Fruit fly (Drosophila melanogaster) whole organism, wandering third instar larva: ENCODE measurements around the gene MCTS1.
A peak's percentile ranks its signal among the peaks of the same experiment; 100 is the strongest.

Source experiments
- CG9705 ChIP-seq: fragments of 200-800 bp; sonication (Bioruptor generic); optimal IDR thresholded peaks from 2 replicates; lab custom pipeline; 2018; ENCODE audit warnings: missing biosample characterization, mild to moderate bottlenecking, missing genetic modification characterization
- Dfd ChIP-seq: fragments of >200 bp; optimal IDR thresholded peaks from 2 replicates; lab custom pipeline; 2017; ENCODE audit warnings: missing biosample characterization, missing genetic modification characterization
- Dif ChIP-seq: fragments of 200-275, 200-300 bp; sonication (Bioruptor generic); optimal IDR thresholded peaks from 2 replicates; lab custom pipeline; 2018; ENCODE audit warnings: missing biosample characterization, missing genetic modification characterization; ENCODE audit not compliant: partially characterized antibody
- GATAd ChIP-seq: sonication (Bioruptor generic); optimal IDR thresholded peaks from 2 replicates; lab custom pipeline; 2016; ENCODE audit warnings: missing biosample characterization, missing genetic modification characterization
- HLH106 ChIP-seq: fragments of 200-800 bp; optimal IDR thresholded peaks from 3 replicates; lab custom pipeline; 2019; ENCODE audit warnings: missing biosample characterization, mild to moderate bottlenecking, missing genetic modification characterization, moderate library complexity
- Hnf4 ChIP-seq: fragments of 200-800 bp; sonication (Bioruptor generic); optimal IDR thresholded peaks from 2 replicates; lab custom pipeline; 2016; ENCODE audit warnings: missing biosample characterization, mild to moderate bottlenecking, missing genetic modification characterization
- Hr78 ChIP-seq: fragments of >200 bp; optimal IDR thresholded peaks from 2 replicates; lab custom pipeline; 2017; ENCODE audit warnings: missing biosample characterization, missing genetic modification characterization
- Hr83 ChIP-seq: fragments of 200-300 bp; sonication (Bioruptor generic); optimal IDR thresholded peaks from 2 replicates; lab custom pipeline; 2016; ENCODE audit warnings: missing biosample characterization, mild to moderate bottlenecking, missing genetic modification characterization, moderate library complexity; ENCODE audit not compliant: poor library complexity, severe bottlenecking
- Jra ChIP-seq: sonication (Bioruptor generic); optimal IDR thresholded peaks from 2 replicates; lab custom pipeline; 2016; ENCODE audit warnings: missing biosample characterization, missing genetic modification characterization
- Mio ChIP-seq: sonication (Bioruptor generic); optimal IDR thresholded peaks from 2 replicates; lab custom pipeline; 2016; ENCODE audit warnings: missing biosample characterization, missing genetic modification characterization
- Myc ChIP-seq: fragments of >200 bp; optimal IDR thresholded peaks from 2 replicates; lab custom pipeline; 2017
- OdsH ChIP-seq: fragments of 200-800 bp; sonication (Bioruptor generic); optimal IDR thresholded peaks from 2 replicates; lab custom pipeline; 2016; ENCODE audit warnings: missing biosample characterization, mild to moderate bottlenecking, missing genetic modification characterization
- Rel ChIP-seq, 2 experiments: fragments of 200-800 bp; sonication (Bioruptor generic) in 1 of 2; optimal IDR thresholded peaks; 2 replicates in 1 of 2; 3 replicates in 1 of 2; lab custom pipeline; 2016 to 2019; ENCODE audit warnings: mild to moderate bottlenecking in 2 of 2, missing biosample characterization in 2 of 2, missing genetic modification characterization in 2 of 2, moderate library complexity in 1 of 2
- Sp1 ChIP-seq: fragments of 200-800 bp; sonication (Bioruptor generic); optimal IDR thresholded peaks from 3 replicates; lab custom pipeline; 2019; ENCODE audit warnings: missing biosample characterization, mild to moderate bottlenecking, missing genetic modification characterization, moderate library complexity
- Vsx2 ChIP-seq: fragments of 200-300, 225-300 bp; sonication (Bioruptor generic); optimal IDR thresholded peaks from 2 replicates; lab custom pipeline; 2018; ENCODE audit warnings: missing biosample characterization, missing genetic modification characterization; ENCODE audit not compliant: partially characterized antibody
- br ChIP-seq: fragments of 200-800 bp; sonication (Bioruptor generic); optimal IDR thresholded peaks from 2 replicates; lab custom pipeline; 2016; ENCODE audit warnings: missing biosample characterization, missing genetic modification characterization
- brk ChIP-seq: fragments of 200-800 bp; sonication (Bioruptor generic); optimal IDR thresholded peaks from 2 replicates; lab custom pipeline; 2016; ENCODE audit warnings: missing biosample characterization, mild to moderate bottlenecking, missing genetic modification characterization
- dl ChIP-seq, 2 experiments: fragments of 175-275, 200-275 bp in 1 of 2; fragments of 200-275 bp in 1 of 2; sonication (Bioruptor generic); optimal IDR thresholded peaks; lab custom pipeline; 2018; ENCODE audit warnings: mild to moderate bottlenecking in 2 of 2, missing biosample characterization in 2 of 2, missing genetic modification characterization in 2 of 2, moderate library complexity in 2 of 2; ENCODE audit not compliant: partially characterized antibody in 2 of 2, insufficient read depth in 1 of 2
- dmrt93B ChIP-seq: fragments of 200-800 bp; sonication (Bioruptor generic); optimal IDR thresholded peaks from 2 replicates; lab custom pipeline; 2018; ENCODE audit warnings: missing biosample characterization, mild to moderate bottlenecking, missing genetic modification characterization
- ey ChIP-seq: fragments of 200-800 bp; sonication (Bioruptor generic); optimal IDR thresholded peaks from 2 replicates; lab custom pipeline; 2016; ENCODE audit warnings: missing biosample characterization, missing genetic modification characterization
- foxo ChIP-seq, 2 experiments: fragments of 200-800 bp; sonication (Bioruptor generic); optimal IDR thresholded peaks; 2 replicates in 1 of 2; 3 replicates in 1 of 2; lab custom pipeline; 2016 to 2017; ENCODE audit warnings: missing biosample characterization in 2 of 2, missing genetic modification characterization in 2 of 2
- fru ChIP-seq: fragments of 200-800 bp; sonication (Bioruptor generic); optimal IDR thresholded peaks from 3 replicates; lab custom pipeline; 2016; ENCODE audit warnings: missing biosample characterization, mild to moderate bottlenecking, missing genetic modification characterization
- h ChIP-seq: fragments of 200-800 bp; sonication (Bioruptor generic); optimal IDR thresholded peaks from 3 replicates; lab custom pipeline; 2016; ENCODE audit warnings: missing biosample characterization, mild to moderate bottlenecking, missing genetic modification characterization
- lola ChIP-seq: fragments of >200 bp; optimal IDR thresholded peaks from 2 replicates; lab custom pipeline; 2017; ENCODE audit warnings: missing biosample characterization, missing genetic modification characterization
- pan ChIP-seq: fragments of >200 bp; optimal IDR thresholded peaks from 2 replicates; lab custom pipeline; 2017
- psq ChIP-seq: fragments of 200-800 bp; sonication (Bioruptor generic); optimal IDR thresholded peaks from 3 replicates; lab custom pipeline; 2017; ENCODE audit warnings: missing biosample characterization, mild to moderate bottlenecking, missing genetic modification characterization, moderate library complexity
- rgr ChIP-seq: fragments of 200-800 bp; sonication (Bioruptor generic); optimal IDR thresholded peaks from 3 replicates; lab custom pipeline; 2016; ENCODE audit warnings: missing biosample characterization, mild to moderate bottlenecking, missing genetic modification characterization
- sage ChIP-seq: fragments of 200-800 bp; sonication (Bioruptor generic); optimal IDR thresholded peaks from 2 replicates; lab custom pipeline; 2016; ENCODE audit warnings: missing biosample characterization, mild to moderate bottlenecking, missing genetic modification characterization
- sv ChIP-seq: fragments of 200-800 bp; sonication (Bioruptor generic); optimal IDR thresholded peaks from 3 replicates; lab custom pipeline; 2016; ENCODE audit warnings: missing biosample characterization, missing genetic modification characterization
- tai ChIP-seq: sonication (Bioruptor generic); optimal IDR thresholded peaks from 2 replicates; lab custom pipeline; 2016; ENCODE audit warnings: missing biosample characterization, missing genetic modification characterization
- woc ChIP-seq: sonication (Bioruptor generic); optimal IDR thresholded peaks from 2 replicates; lab custom pipeline; 2016; ENCODE audit warnings: missing biosample characterization, mild to moderate bottlenecking, missing genetic modification characterization

The MCTS1 gene

DNA sequence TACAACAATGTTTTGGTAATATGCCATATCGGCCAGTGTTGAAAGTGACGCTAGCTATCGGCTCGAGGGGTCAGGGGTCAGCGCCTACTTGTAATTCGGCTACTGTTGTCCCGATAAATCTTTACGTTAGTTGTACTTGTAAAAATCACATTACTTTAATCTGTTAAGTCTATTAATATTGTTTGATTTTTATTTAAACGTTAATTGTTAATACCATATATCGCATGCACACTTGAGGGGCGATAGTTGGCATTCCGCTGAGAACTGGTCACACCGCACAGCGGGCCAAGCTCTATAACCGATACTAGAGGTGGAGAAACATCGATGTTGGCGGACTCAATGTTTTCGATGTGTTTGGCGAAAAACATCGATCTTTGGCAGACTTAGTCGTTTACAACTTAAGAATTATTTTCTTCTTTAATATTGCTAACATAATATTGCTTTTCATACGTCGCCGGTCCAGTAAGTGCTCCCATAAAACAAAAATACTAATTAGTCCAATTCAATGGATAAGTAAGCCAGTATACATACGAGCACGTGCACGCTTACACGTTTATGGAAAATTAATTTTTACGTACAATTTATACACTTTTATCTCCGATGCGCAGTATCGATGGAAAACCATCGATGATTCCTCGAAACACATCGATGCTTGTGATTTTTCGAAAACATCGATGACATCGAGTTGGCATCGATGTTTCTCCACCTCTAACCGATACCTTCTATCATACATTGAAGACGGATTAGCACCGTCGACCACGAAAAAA, at the start of gene MCTS1, which contains the start of gene rux:
Gene MCTS1 (plus strand): TSS at position 713 of the 767 bp plus-strand sequence.
Gene rux (minus strand): TSS at position 621 of the 767 bp plus-strand sequence.
- TF ChIP-seq Rel (GFP tag; optimal IDR thresholded peaks at IDR 0.05; lab: Kevin White, UChicago): no peak
- TF ChIP-seq Rel (tag; optimal IDR thresholded peaks at IDR 0.05; lab: Kevin White, UChicago): no peak
- TF ChIP-seq Mio: no peak
- no peak for TF ChIP-seq Dfd (GFP tag; lab: Kevin White, UChicago)
- TF ChIP-seq CG9705 (GFP tag; lab: Kevin White, UChicago): no peak
- no peak for TF ChIP-seq lola
- peak in 1 of 2 experiments; percentile 52 for TF ChIP-seq foxo (GFP tag; optimal IDR thresholded peaks at IDR 0.05; lab: Kevin White, UChicago)
- peak; percentile 72 for TF ChIP-seq woc (GFP tag; lab: Kevin White, UChicago)
- peak; percentile 16 for TF ChIP-seq OdsH (GFP tag; lab: Kevin White, UChicago)
- TF ChIP-seq Myc: no peak
- TF ChIP-seq GATAd (GFP tag; lab: Kevin White, UChicago): peak; percentile 60
- TF ChIP-seq br (GFP tag; lab: Kevin White, UChicago): peak; percentile 32
- TF ChIP-seq rgr (GFP tag; lab: Kevin White, UChicago): peak; percentile 26
- TF ChIP-seq Hr78 (GFP tag; lab: Kevin White, UChicago): peak; percentile 63
- TF ChIP-seq Hnf4: peak; percentile 55
- no peak for TF ChIP-seq dl (GFP tag; optimal IDR thresholded peaks at IDR 0.05; lab: Kevin White, UChicago; ENCODE audit: insufficient read depth in 1 of 2, partially characterized antibody in 2 of 2)
- peak; percentile 60 for TF ChIP-seq Hr83
- TF ChIP-seq dmrt93B (GFP tag; lab: Kevin White, UChicago): peak; percentile 25
- no peak for TF ChIP-seq Sp1
- TF ChIP-seq HLH106 (tag; lab: Kevin White, UChicago): peak; percentile 29
- no peak for TF ChIP-seq sv (GFP tag; lab: Kevin White, UChicago)
- TF ChIP-seq ey (GFP tag; lab: Kevin White, UChicago): peak; percentile 4
- TF ChIP-seq h (GFP tag; lab: Kevin White, UChicago): peak; percentile 35
- peak; percentile 57 for TF ChIP-seq fru (GFP tag; lab: Kevin White, UChicago)
- peak; percentile 39 for TF ChIP-seq Jra (GFP tag; lab: Kevin White, UChicago)
- TF ChIP-seq tai (GFP tag; lab: Kevin White, UChicago): peak; percentile 54
- TF ChIP-seq brk: peak; percentile 52
- no peak for TF ChIP-seq sage (GFP tag; lab: Kevin White, UChicago)
- peak; percentile 17 for TF ChIP-seq psq (GFP tag; lab: Kevin White, UChicago)

DNA sequence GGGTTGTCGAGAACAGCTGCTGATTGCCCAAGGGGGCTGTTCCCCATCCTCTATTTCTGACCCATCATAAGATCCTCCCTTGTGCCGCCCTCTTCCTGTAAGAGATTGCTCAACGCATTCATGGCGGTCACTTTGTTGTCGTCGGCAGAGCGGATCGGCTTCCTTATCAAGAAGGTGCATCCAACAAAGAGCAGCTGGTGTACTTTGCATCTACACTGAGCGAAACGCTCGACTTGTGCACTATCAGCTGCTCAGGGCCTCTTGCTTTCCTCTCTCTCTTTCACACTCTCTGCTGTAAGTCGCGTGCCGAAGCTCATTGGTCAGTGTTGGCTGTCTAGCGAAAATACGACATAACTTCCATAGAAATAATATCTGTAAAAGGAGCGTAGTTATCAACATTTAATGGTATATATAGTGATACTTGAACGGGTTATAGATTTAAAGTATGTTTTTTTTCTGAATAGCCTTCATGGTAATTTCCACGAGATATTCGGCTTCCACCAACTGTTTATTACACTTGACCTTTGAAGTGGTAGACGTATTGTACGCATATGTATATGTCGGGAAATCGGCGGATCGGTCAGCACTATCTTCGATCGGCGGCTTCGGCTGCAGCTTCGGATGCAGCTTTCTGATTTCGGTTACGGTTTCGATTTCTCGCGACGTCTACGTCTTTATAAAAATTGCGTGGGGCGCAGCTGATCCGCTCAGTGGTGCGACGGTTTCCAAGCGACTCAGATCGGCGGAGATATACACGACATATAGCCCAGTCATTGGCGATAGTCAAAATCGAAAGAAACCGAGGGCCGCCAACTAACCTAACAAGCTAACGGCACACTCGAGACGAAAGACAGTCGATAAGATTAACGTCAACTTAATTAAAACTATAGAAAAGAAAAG, 49.4 kb upstream of the MCTS1 start, which contains the start of gene CG5966:
Gene CG5966 (plus strand): TSS at position 704 of the 900 bp plus-strand sequence.
- TF ChIP-seq Myc (peak; percentile 70), pan (lab: Kevin White, UChicago) (no peak), Hnf4 (peak; percentile 57), woc (GFP tag; lab: Kevin White, UChicago) (peak; percentile 20), h (GFP tag; lab: Kevin White, UChicago) (peak; percentile 35), Mio (no peak)

DNA sequence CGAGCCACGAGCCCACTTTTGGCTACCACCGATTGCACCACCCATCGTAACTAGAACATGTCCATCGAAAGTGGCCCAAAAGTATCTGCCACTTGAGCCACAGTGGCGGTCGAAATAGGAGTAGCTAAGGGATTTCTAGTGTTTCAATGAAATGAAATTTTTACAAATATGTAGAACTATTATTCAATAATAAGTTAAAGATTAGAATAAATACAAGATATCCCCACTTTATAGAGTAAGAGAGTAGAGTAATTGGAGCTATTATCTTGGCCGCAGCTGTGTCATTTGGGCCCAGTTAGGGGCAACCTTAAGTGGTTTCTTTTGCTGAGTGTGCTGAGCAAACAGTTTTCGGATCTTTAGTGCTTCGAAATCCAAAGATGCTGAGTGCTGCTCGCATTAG, 48.3 kb upstream of the MCTS1 start:
- TF ChIP-seq sage (GFP tag; lab: Kevin White, UChicago): no peak
- no peak for TF ChIP-seq Dfd (GFP tag; lab: Kevin White, UChicago)
- no peak for TF ChIP-seq Hnf4
- TF ChIP-seq Hr78 (GFP tag; lab: Kevin White, UChicago): no peak
- no peak for TF ChIP-seq Sp1
- no peak for TF ChIP-seq Mio
- no peak for TF ChIP-seq Dif (GFP tag; lab: Kevin White, UChicago)
- no peak for TF ChIP-seq brk
- TF ChIP-seq Vsx2 (GFP tag; lab: Kevin White, UChicago): no peak
- no peak for TF ChIP-seq pan (lab: Kevin White, UChicago)
